Fruit fly (Drosophila melanogaster) whole organism, embryonic: ENCODE data around the gene mdu.

ENCODE experiments used
- Asciz ChIP-seq: fragments of 200-800 bp; sonication (Bioruptor generic); optimal IDR thresholded peaks from 2 replicates; lab custom pipeline; 2017; ENCODE audit warnings: missing biosample characterization, mild to moderate bottlenecking, missing genetic modification characterization, missing genetic modification reagents
- Awh ChIP-seq: fragments of 200-800 bp; sonication (Bioruptor generic); IDR thresholded peaks from 2 replicates; pipeline ENCODE4, ENCODE4 v1.3.6; 2022; ENCODE audit warnings: missing biosample characterization, missing genetic modification characterization
- BEAF-32 ChIP-seq: fragments of 200-800 bp; sonication (Bioruptor generic); optimal IDR thresholded peaks from 3 replicates; lab custom pipeline; 2017; ENCODE audit warnings: missing biosample characterization, missing genetic modification characterization, mild to moderate bottlenecking, moderate library complexity, missing genetic modification reagents
- Blimp-1 ChIP-seq: fragments of 200-800 bp; sonication (Bioruptor generic); optimal IDR thresholded peaks from 3 replicates; lab custom pipeline; 2018; ENCODE audit warnings: missing biosample characterization, missing genetic modification characterization, mild to moderate bottlenecking, moderate library complexity, missing genetic modification reagents
- Bteb2 ChIP-seq: fragments of 200-800 bp; sonication (Bioruptor generic); optimal IDR thresholded peaks from 2 replicates; lab custom pipeline; 2016; ENCODE audit warnings: missing biosample characterization, missing genetic modification characterization
- CG10565 ChIP-seq: fragments of 200-800 bp; sonication (Bioruptor generic); optimal IDR thresholded peaks from 3 replicates; lab custom pipeline; 2016; ENCODE audit warnings: missing biosample characterization, mild to moderate bottlenecking, missing genetic modification characterization
- CG11560 ChIP-seq: fragments of 200-800 bp; sonication (Bioruptor generic); IDR thresholded peaks from 3 replicates; pipeline ENCODE4 v1.3.6; 2022; ENCODE audit warnings: missing biosample characterization, missing genetic modification characterization
- CG12659 ChIP-seq: fragments of 200-800 bp; sonication (Bioruptor generic); optimal IDR thresholded peaks from 3 replicates; lab custom pipeline; 2017; ENCODE audit warnings: mild to moderate bottlenecking, missing biosample characterization, missing genetic modification reagents, missing genetic modification characterization
- CG13424 ChIP-seq: fragments of 200-800 bp; sonication (Bioruptor generic); optimal IDR thresholded peaks from 2 replicates; lab custom pipeline; 2019; ENCODE audit warnings: missing biosample characterization, mild to moderate bottlenecking, missing genetic modification characterization, moderate library complexity
- CG14860 ChIP-seq: fragments of 200-800 bp; sonication (Bioruptor generic); IDR thresholded peaks from 3 replicates; pipeline ENCODE4 v1.3.6; 2022; ENCODE audit warnings: missing biosample characterization, missing genetic modification characterization; ENCODE audit not compliant: partially characterized antibody
- CG15479 ChIP-seq: fragments of 200-800 bp; sonication (Bioruptor generic); optimal IDR thresholded peaks from 3 replicates; lab custom pipeline; 2019; ENCODE audit warnings: missing biosample characterization, mild to moderate bottlenecking, missing genetic modification characterization, moderate library complexity
- CG15514 ChIP-seq: fragments of 200-800 bp; sonication (Bioruptor generic); optimal IDR thresholded peaks from 3 replicates; lab custom pipeline; 2017; ENCODE audit warnings: missing biosample characterization, missing genetic modification characterization, mild to moderate bottlenecking, moderate library complexity, missing genetic modification reagents
- CG15601 ChIP-seq: fragments of 200-800 bp; sonication (Bioruptor generic); optimal IDR thresholded peaks from 3 replicates; lab custom pipeline; 2019; ENCODE audit warnings: missing biosample characterization, mild to moderate bottlenecking, missing genetic modification characterization, moderate library complexity
- CG17829 ChIP-seq: fragments of 200-800 bp; optimal IDR thresholded peaks from 2 replicates; lab custom pipeline; 2019; ENCODE audit warnings: missing biosample characterization, mild to moderate bottlenecking, missing genetic modification characterization, moderate library complexity
- CG18619 ChIP-seq: fragments of 200-800 bp; sonication (Bioruptor generic); optimal IDR thresholded peaks from 3 replicates; lab custom pipeline; 2017; ENCODE audit warnings: missing biosample characterization, mild to moderate bottlenecking, missing genetic modification characterization
- CG2116 ChIP-seq: fragments of 200-800 bp; sonication (Bioruptor generic); optimal IDR thresholded peaks from 3 replicates; lab custom pipeline; 2018; ENCODE audit warnings: missing biosample characterization, mild to moderate bottlenecking, missing genetic modification characterization
- CG2712 ChIP-seq: fragments of 200-800 bp; optimal IDR thresholded peaks from 3 replicates; lab custom pipeline; 2019; ENCODE audit warnings: missing biosample characterization, mild to moderate bottlenecking, missing genetic modification characterization, moderate library complexity
- CG42726 ChIP-seq: fragments of 200-800 bp; sonication (Bioruptor generic); IDR thresholded peaks from 2 replicates; pipeline ENCODE4 v1.3.6; 2022; ENCODE audit warnings: missing biosample characterization, missing genetic modification characterization; ENCODE audit not compliant: partially characterized antibody
- CG43689 ChIP-seq: fragments of 200-800 bp; sonication (Bioruptor generic); IDR thresholded peaks from 2 replicates; pipeline ENCODE4 v1.3.6; 2022; ENCODE audit warnings: missing biosample characterization, missing genetic modification characterization
- CG4424 ChIP-seq: fragments of 200-800 bp; sonication (Bioruptor generic); optimal IDR thresholded peaks from 3 replicates; lab custom pipeline; 2016; ENCODE audit warnings: missing biosample characterization, missing genetic modification characterization
- CG5180 ChIP-seq: fragments of 200-800 bp; sonication (Bioruptor generic); optimal IDR thresholded peaks from 3 replicates; lab custom pipeline; 2017; ENCODE audit warnings: missing biosample characterization, missing genetic modification characterization, mild to moderate bottlenecking, moderate library complexity, missing genetic modification reagents
- CG6791 ChIP-seq: fragments of 200-800 bp; sonication (Bioruptor generic); IDR thresholded peaks from 3 replicates; pipeline ENCODE4 v1.3.6; 2022; ENCODE audit warnings: missing biosample characterization, missing genetic modification characterization; ENCODE audit not compliant: partially characterized antibody
- CG8281 ChIP-seq: fragments of 200-800 bp; sonication (Bioruptor generic); optimal IDR thresholded peaks from 2 replicates; lab custom pipeline; 2018; ENCODE audit warnings: missing biosample characterization, mild to moderate bottlenecking, missing genetic modification characterization, moderate library complexity
- CG9215 ChIP-seq: fragments of 200-800 bp; sonication (Bioruptor generic); IDR thresholded peaks from 2 replicates; pipeline ENCODE4 v1.3.6; 2022; ENCODE audit warnings: missing biosample characterization, missing genetic modification characterization
- CG9437 ChIP-seq: fragments of 200-800 bp; sonication (Bioruptor generic); optimal IDR thresholded peaks from 2 replicates; lab custom pipeline; 2018; ENCODE audit warnings: missing biosample characterization, mild to moderate bottlenecking, missing genetic modification characterization
- CoRest ChIP-seq: fragments of 200-800 bp; sonication (Bioruptor generic); optimal IDR thresholded peaks from 3 replicates; lab custom pipeline; 2018; ENCODE audit warnings: missing biosample characterization, mild to moderate bottlenecking, missing genetic modification characterization, moderate library complexity
- Doc2 ChIP-seq: fragments of 200-800 bp; sonication (Bioruptor generic); IDR thresholded peaks from 2 replicates; pipeline ENCODE4 v1.3.6; 2022; ENCODE audit warnings: missing biosample characterization, missing genetic modification characterization
- Ets97D ChIP-seq: fragments of 200-800 bp; sonication (Bioruptor generic); optimal IDR thresholded peaks from 3 replicates; lab custom pipeline; 2016; ENCODE audit warnings: missing biosample characterization, missing genetic modification characterization
- HmgZ ChIP-seq: fragments of 200-800 bp; sonication (Bioruptor generic); optimal IDR thresholded peaks from 2 replicates; lab custom pipeline; 2018; ENCODE audit warnings: missing biosample characterization, mild to moderate bottlenecking, missing genetic modification characterization
- Hmr ChIP-seq: fragments of 200-800 bp; sonication (Bioruptor generic); optimal IDR thresholded peaks from 3 replicates; lab custom pipeline; 2017; ENCODE audit warnings: mild to moderate bottlenecking, missing biosample characterization, missing genetic modification reagents, missing genetic modification characterization
- Lhr ChIP-seq: fragments of 200-800 bp; sonication (Bioruptor generic); optimal IDR thresholded peaks from 3 replicates; lab custom pipeline; 2017; ENCODE audit warnings: mild to moderate bottlenecking, missing biosample characterization, missing genetic modification reagents, missing genetic modification characterization
- Neu2 ChIP-seq: fragments of 200-800 bp; sonication (Bioruptor generic); optimal IDR thresholded peaks from 3 replicates; lab custom pipeline; 2016; ENCODE audit warnings: missing biosample characterization, missing genetic modification characterization, borderline replicate concordance
- Nf-YB ChIP-seq: fragments of 200-800 bp; sonication (Bioruptor generic); optimal IDR thresholded peaks from 3 replicates; lab custom pipeline; 2019; ENCODE audit warnings: missing biosample characterization, mild to moderate bottlenecking, missing genetic modification characterization, moderate library complexity
- Opbp ChIP-seq: fragments of 200-800 bp; sonication (Bioruptor generic); IDR thresholded peaks from 3 replicates; pipeline ENCODE4 v1.3.6; 2022; ENCODE audit warnings: missing biosample characterization, missing genetic modification characterization; ENCODE audit not compliant: partially characterized antibody
- Ssrp ChIP-seq: fragments of 200-800 bp; sonication (Bioruptor generic); optimal IDR thresholded peaks from 2 replicates; lab custom pipeline; 2018; ENCODE audit warnings: missing biosample characterization, mild to moderate bottlenecking, missing genetic modification characterization, moderate library complexity
- bab2 ChIP-seq: fragments of 200-800 bp; sonication (Bioruptor generic); optimal IDR thresholded peaks from 2 replicates; lab custom pipeline; 2016; ENCODE audit warnings: missing biosample characterization, missing genetic modification characterization
- caup ChIP-seq: fragments of 200-800 bp; sonication (Bioruptor generic); optimal IDR thresholded peaks from 3 replicates; lab custom pipeline; 2017; ENCODE audit warnings: missing biosample characterization, mild to moderate bottlenecking, missing genetic modification characterization, moderate library complexity; ENCODE audit not compliant: severe bottlenecking
- chn ChIP-seq: fragments of 200-800 bp; sonication (Bioruptor generic); optimal IDR thresholded peaks from 2 replicates; lab custom pipeline; 2016; ENCODE audit warnings: missing biosample characterization, missing genetic modification characterization
- croc ChIP-seq: fragments of 200-800 bp; sonication (Bioruptor generic); conservative IDR thresholded peaks from 3 replicates; pipeline ENCODE4 v1.3.6; 2022; ENCODE audit warnings: missing biosample characterization, missing genetic modification characterization
- dm ChIP-seq: fragments of 200-800 bp; sonication (Bioruptor generic); optimal IDR thresholded peaks from 3 replicates; lab custom pipeline; 2016; ENCODE audit warnings: missing biosample characterization, missing genetic modification characterization
- insv ChIP-seq, 2 experiments: fragments of 200-800 bp; sonication (Bioruptor generic); optimal IDR thresholded peaks; 3 replicates each; lab custom pipeline; 2016 to 2018; ENCODE audit warnings: missing biosample characterization in 2 of 2, missing genetic modification characterization in 2 of 2
- inv ChIP-seq: fragments of 200-800 bp; sonication (Bioruptor generic); IDR thresholded peaks from 2 replicates; pipeline ENCODE4 v1.3.6; 2022; ENCODE audit warnings: missing biosample characterization, missing genetic modification characterization; ENCODE audit not compliant: partially characterized antibody
- jing ChIP-seq: fragments of 200-800 bp; sonication (Bioruptor generic); optimal IDR thresholded peaks from 2 replicates; lab custom pipeline; 2018; ENCODE audit warnings: missing biosample characterization, mild to moderate bottlenecking, missing genetic modification characterization
- knrl ChIP-seq: fragments of 200-800 bp; sonication (Bioruptor generic); IDR thresholded peaks from 3 replicates; pipeline ENCODE4 v1.3.6; 2022; ENCODE audit warnings: missing biosample characterization, missing genetic modification characterization; ENCODE audit not compliant: partially characterized antibody
- mam ChIP-seq: fragments of 200-800 bp; sonication (Bioruptor generic); optimal IDR thresholded peaks from 3 replicates; lab custom pipeline; 2016; ENCODE audit warnings: missing biosample characterization, missing genetic modification characterization
- rib ChIP-seq: fragments of 200-800 bp; sonication (Bioruptor generic); IDR thresholded peaks from 2 replicates; pipeline ENCODE4 v1.3.6; 2022; ENCODE audit warnings: missing biosample characterization, missing genetic modification characterization
- sisA ChIP-seq: fragments of 200-800 bp; sonication (Bioruptor generic); IDR thresholded peaks from 2 replicates; pipeline ENCODE4 v1.3.6; 2022; ENCODE audit warnings: missing biosample characterization, missing genetic modification characterization
- vnd ChIP-seq: fragments of 200-800 bp; sonication (Bioruptor generic); IDR thresholded peaks from 3 replicates; pipeline ENCODE4 v1.3.6; 2022; ENCODE audit warnings: missing biosample characterization, missing genetic modification characterization; ENCODE audit not compliant: partially characterized antibody

mdu gene

dm6 chrX:12473953-12474468 lies 23.0 kb upstream of the mdu start (continued):
- TF ChIP-seq sisA (GFP tag; lab: Robert Waterston, UW) = peak; percentile 71
- TF ChIP-seq Hmr = peak; percentile 89
- TF ChIP-seq CG42726 (GFP tag; lab: Robert Waterston, UW) = no peak
- peak; percentile 82 for TF ChIP-seq Blimp-1
- TF ChIP-seq CoRest = peak; percentile 91
- peak; percentile 72 for TF ChIP-seq Asciz
- TF ChIP-seq Lhr (GFP tag; lab: Kevin White, UChicago) = no peak
- TF ChIP-seq mam (GFP tag; lab: Kevin White, UChicago) = peak; percentile 38
- peak; percentile 70 for TF ChIP-seq CG4424
- TF ChIP-seq CG43689 = no peak
- TF ChIP-seq Bteb2 = no peak
- TF ChIP-seq rib (GFP tag; lab: Robert Waterston, UW) = 0 out of 2 replicates have a peak, but pooled peaks have one; percentile 15
- peak; percentile 19 for TF ChIP-seq jing (GFP tag; lab: Kevin White, UChicago)
- peak; percentile 7 for TF ChIP-seq chn (GFP tag; lab: Kevin White, UChicago)
- no peak for TF ChIP-seq knrl (GFP tag; lab: Robert Waterston, UW)
- peak; percentile 74 for TF ChIP-seq CG9437 (GFP tag; lab: Kevin White, UChicago)
- TF ChIP-seq CG10565 = no peak
- peak; percentile 88 for TF ChIP-seq CG2712
- peak; percentile 60 for TF ChIP-seq Nf-YB
- TF ChIP-seq CG15514 (GFP tag; lab: Kevin White, UChicago) = peak; percentile 43
- peak; percentile 72 for TF ChIP-seq CG15601
- peak; percentile 68 for TF ChIP-seq Awh
- peak; percentile 68 for TF ChIP-seq CG18619 (GFP tag; lab: Kevin White, UChicago)
- peak; percentile 53 for TF ChIP-seq CG5180 (GFP tag; lab: Kevin White, UChicago)
- peak; percentile 30 for TF ChIP-seq HmgZ (tag; lab: Kevin White, UChicago)
- peak; percentile 91 for TF ChIP-seq CG13424 (tag; lab: Kevin White, UChicago)
- TF ChIP-seq Neu2 (GFP tag; lab: Kevin White, UChicago) = no peak
- TF ChIP-seq CG15479 = no peak
- TF ChIP-seq CG17829 = peak; percentile 86
- TF ChIP-seq insv (GFP tag; optimal IDR thresholded peaks at IDR 0.05; lab: Kevin White, UChicago) = peak in 1 of 2 experiments; percentile 58
- peak; percentile 50 for TF ChIP-seq CG2116 (GFP tag; lab: Kevin White, UChicago)
- TF ChIP-seq CG14860 (GFP tag; lab: Robert Waterston, UW) = no peak
- TF ChIP-seq dm (GFP tag; lab: Kevin White, UChicago) = no peak
- TF ChIP-seq Doc2 = 0 out of 2 replicates have a peak, but pooled peaks have one; percentile 7
- TF ChIP-seq Ssrp (tag; lab: Kevin White, UChicago) = peak; percentile 80
- TF ChIP-seq CG11560 = peak; percentile 50; the same call in 1 of the 3 replicates
- TF ChIP-seq vnd (GFP tag; lab: Robert Waterston, UW) = no peak
- peak; percentile 82 for TF ChIP-seq CG9215 (GFP tag; lab: Robert Waterston, UW)
- TF ChIP-seq CG12659 (GFP tag; lab: Kevin White, UChicago) = peak; percentile 83
- no peak for TF ChIP-seq inv (GFP tag; lab: Robert Waterston, UW)
- peak; percentile 74 for TF ChIP-seq caup (GFP tag; lab: Kevin White, UChicago)
- no peak for TF ChIP-seq CG6791 (GFP tag; lab: Robert Waterston, UW)
- TF ChIP-seq Opbp (GFP tag; lab: Robert Waterston, UW) = no peak
- TF ChIP-seq Ets97D = no peak
- no peak for TF ChIP-seq bab2 (GFP tag; lab: Kevin White, UChicago)
- TF ChIP-seq CG8281 (tag; lab: Kevin White, UChicago) = peak; percentile 81
- no peak for TF ChIP-seq BEAF-32 (GFP tag; lab: Kevin White, UChicago)
- TF ChIP-seq croc (GFP tag; lab: Robert Waterston, UW) = peak; percentile 71
